Fruit fly (Drosophila melanogaster) whole organism, prepupa: ENCODE measurements around the gene CG14395.

ENCODE experiments used
- Blimp-1 ChIP-seq: fragments of 200-800 bp; sonication (Bioruptor generic); optimal IDR thresholded peaks from 3 replicates; lab custom pipeline; 2017; ENCODE audit warnings: missing biosample characterization, missing genetic modification characterization, mild to moderate bottlenecking, moderate library complexity, missing genetic modification reagents
- CG10669 ChIP-seq: fragments of 200-800 bp; sonication (Bioruptor generic); optimal IDR thresholded peaks from 3 replicates; lab custom pipeline; 2018; ENCODE audit warnings: missing biosample characterization, mild to moderate bottlenecking, missing genetic modification characterization, moderate library complexity
- CG11762 ChIP-seq: fragments of 200-800 bp; sonication (Bioruptor generic); optimal IDR thresholded peaks from 3 replicates; lab custom pipeline; 2016; ENCODE audit warnings: missing biosample characterization, missing genetic modification characterization; ENCODE audit not compliant: insufficient read depth
- CG11902 ChIP-seq: fragments of 200-800 bp; sonication (Bioruptor generic); optimal IDR thresholded peaks from 3 replicates; lab custom pipeline; 2016; ENCODE audit warnings: missing biosample characterization, missing genetic modification characterization
- CG15336 ChIP-seq: fragments of 200-800 bp; sonication (Bioruptor generic); IDR thresholded peaks from 2 replicates; pipeline ENCODE4 v1.3.6; 2022; ENCODE audit warnings: missing biosample characterization, missing genetic modification characterization
- CG1621 ChIP-seq: fragments of 200-800 bp; sonication (Bioruptor generic); optimal IDR thresholded peaks from 3 replicates; lab custom pipeline; 2018; ENCODE audit warnings: missing biosample characterization, mild to moderate bottlenecking, missing genetic modification characterization
- CG16779 ChIP-seq: fragments of 200-800 bp; sonication (Bioruptor generic); optimal IDR thresholded peaks from 3 replicates; lab custom pipeline; 2017; ENCODE audit warnings: missing biosample characterization, mild to moderate bottlenecking, missing genetic modification characterization
- CG31627 ChIP-seq: fragments of 200-800 bp; sonication (Bioruptor generic); optimal IDR thresholded peaks from 3 replicates; lab custom pipeline; 2016; ENCODE audit warnings: missing biosample characterization, missing genetic modification characterization
- CG32006 ChIP-seq: fragments of 200-800 bp; sonication (Bioruptor generic); optimal IDR thresholded peaks from 3 replicates; lab custom pipeline; 2017; ENCODE audit warnings: missing biosample characterization, mild to moderate bottlenecking, missing genetic modification characterization
- CG34406 ChIP-seq: fragments of 200-800 bp; sonication (Bioruptor generic); optimal IDR thresholded peaks from 3 replicates; lab custom pipeline; 2016; ENCODE audit warnings: missing biosample characterization, missing genetic modification characterization
- CG3919 ChIP-seq: fragments of 200-800 bp; sonication (Bioruptor generic); optimal IDR thresholded peaks from 3 replicates; lab custom pipeline; 2016; ENCODE audit warnings: missing biosample characterization, missing genetic modification characterization
- CG4318 ChIP-seq: fragments of 200-800 bp; sonication (Bioruptor generic); optimal IDR thresholded peaks from 3 replicates; lab custom pipeline; 2017; ENCODE audit warnings: missing biosample characterization, mild to moderate bottlenecking, missing genetic modification characterization
- CG6163 ChIP-seq: fragments of 200-800 bp; sonication (Bioruptor generic); IDR thresholded peaks from 3 replicates; pipeline ENCODE4 v1.3.6; 2022; ENCODE audit warnings: missing biosample characterization, missing genetic modification characterization
- CG6792 ChIP-seq: fragments of 200-800 bp; sonication (Bioruptor generic); optimal IDR thresholded peaks from 3 replicates; lab custom pipeline; 2016; ENCODE audit warnings: missing biosample characterization, missing genetic modification characterization
- CG6808 ChIP-seq: fragments of 200-800 bp; sonication (Bioruptor generic); optimal IDR thresholded peaks from 3 replicates; lab custom pipeline; 2017; ENCODE audit warnings: missing biosample characterization, missing genetic modification characterization, mild to moderate bottlenecking, moderate library complexity, missing genetic modification reagents
- CG6854 ChIP-seq: fragments of 200-800 bp; sonication (Bioruptor generic); optimal IDR thresholded peaks from 2 replicates; lab custom pipeline; 2017; ENCODE audit warnings: missing biosample characterization, mild to moderate bottlenecking, missing genetic modification characterization
- CG8119 ChIP-seq: fragments of 200-800 bp; sonication (Bioruptor generic); IDR thresholded peaks from 3 replicates; pipeline ENCODE4 v1.3.6; 2022; ENCODE audit warnings: missing biosample characterization, missing genetic modification characterization
- CG8319 ChIP-seq: fragments of 200-800 bp; sonication (Bioruptor generic); optimal IDR thresholded peaks from 3 replicates; lab custom pipeline; 2016; ENCODE audit warnings: missing biosample characterization, missing genetic modification characterization
- CG8632 ChIP-seq: fragments of 200-800 bp; sonication (Bioruptor generic); optimal IDR thresholded peaks from 3 replicates; lab custom pipeline; 2016; ENCODE audit warnings: missing biosample characterization, missing genetic modification characterization
- CG9139 ChIP-seq: fragments of 200-800 bp; sonication (Bioruptor generic); optimal IDR thresholded peaks from 3 replicates; lab custom pipeline; 2017; ENCODE audit warnings: missing biosample characterization, mild to moderate bottlenecking, missing genetic modification characterization
- Eip78C ChIP-seq: fragments of 200-800 bp; sonication (Bioruptor generic); peaks from one replicate; lab custom pipeline; 2016; ENCODE audit warnings: missing biosample characterization, missing genetic modification characterization
- Eip93F ChIP-seq: fragments of 200-800 bp; sonication (Bioruptor generic); optimal IDR thresholded peaks from 2 replicates; lab custom pipeline; 2016; ENCODE audit warnings: missing biosample characterization, mild to moderate bottlenecking, missing genetic modification characterization
- Ets21C ChIP-seq: fragments of 200-800 bp; sonication (Bioruptor generic); optimal IDR thresholded peaks from 3 replicates; lab custom pipeline; 2016; ENCODE audit warnings: missing biosample characterization, missing genetic modification characterization
- Gug ChIP-seq: fragments of 200-800 bp; sonication (Bioruptor generic); IDR thresholded peaks from 2 replicates; pipeline ENCODE4 v1.3.6; 2022; ENCODE audit warnings: missing biosample characterization, missing genetic modification characterization
- Hr38 ChIP-seq: sonication (Bioruptor generic); optimal IDR thresholded peaks from 2 replicates; lab custom pipeline; 2016; ENCODE audit warnings: missing biosample characterization, missing genetic modification characterization
- Hr39 ChIP-seq: fragments of 200-800 bp; sonication (Bioruptor generic); optimal IDR thresholded peaks from 2 replicates; lab custom pipeline; 2016; ENCODE audit warnings: missing biosample characterization, missing genetic modification characterization
- Lpt ChIP-seq: fragments of 200-800 bp; sonication (Bioruptor generic); optimal IDR thresholded peaks from 3 replicates; lab custom pipeline; 2016; ENCODE audit warnings: missing biosample characterization, missing genetic modification characterization
- Met ChIP-seq: fragments of 200-800 bp; sonication (Bioruptor generic); optimal IDR thresholded peaks from 3 replicates; lab custom pipeline; 2016; ENCODE audit warnings: missing biosample characterization, missing genetic modification characterization
- OdsH ChIP-seq: fragments of 200-800 bp; sonication (Bioruptor generic); optimal IDR thresholded peaks from 3 replicates; lab custom pipeline; 2016; ENCODE audit warnings: missing biosample characterization, missing genetic modification characterization
- Sox14 ChIP-seq: fragments of 200-800 bp; sonication (Bioruptor generic); optimal IDR thresholded peaks from 3 replicates; lab custom pipeline; 2016; ENCODE audit warnings: missing biosample characterization, missing genetic modification characterization
- Sox15 ChIP-seq: fragments of 200-800 bp; sonication (Bioruptor generic); optimal IDR thresholded peaks from 3 replicates; lab custom pipeline; 2016; ENCODE audit warnings: missing biosample characterization, missing genetic modification characterization
- achi ChIP-seq: fragments of 200-800 bp; sonication (Bioruptor generic); optimal IDR thresholded peaks from 3 replicates; lab custom pipeline; 2016; ENCODE audit warnings: missing biosample characterization, missing genetic modification characterization
- acj6 ChIP-seq: fragments of 200-800 bp; sonication (Bioruptor generic); optimal IDR thresholded peaks from 3 replicates; lab custom pipeline; 2016; ENCODE audit warnings: missing biosample characterization, missing genetic modification characterization
- dac ChIP-seq: fragments of 200-800 bp; sonication (Bioruptor generic); optimal IDR thresholded peaks from 2 replicates; lab custom pipeline; 2017; ENCODE audit warnings: missing biosample characterization, mild to moderate bottlenecking, missing genetic modification characterization
- dsx ChIP-seq: fragments of 200-800 bp; optimal IDR thresholded peaks from 3 replicates; lab custom pipeline; 2019; ENCODE audit warnings: missing biosample characterization, mild to moderate bottlenecking, missing genetic modification characterization, moderate library complexity; ENCODE audit not compliant: poor library complexity, severe bottlenecking
- eg ChIP-seq: fragments of 200-800 bp; sonication (Bioruptor generic); IDR thresholded peaks from 3 replicates; pipeline ENCODE4 v1.3.6; 2022; ENCODE audit warnings: missing biosample characterization, missing genetic modification characterization
- esn ChIP-seq: fragments of 200-800 bp; sonication (Bioruptor generic); optimal IDR thresholded peaks from 2 replicates; lab custom pipeline; 2016; ENCODE audit warnings: missing biosample characterization, mild to moderate bottlenecking, missing genetic modification characterization, moderate library complexity
- fd59A ChIP-seq: fragments of 200-800 bp; sonication (Bioruptor generic); optimal IDR thresholded peaks from 2 replicates; lab custom pipeline; 2017; ENCODE audit warnings: missing biosample characterization, mild to moderate bottlenecking, missing genetic modification characterization, missing genetic modification reagents
- fd85E ChIP-seq: fragments of 200-800 bp; sonication (Bioruptor generic); optimal IDR thresholded peaks from 3 replicates; lab custom pipeline; 2016; ENCODE audit warnings: missing biosample characterization, missing genetic modification characterization
- fkh ChIP-seq: fragments of 200-800 bp; sonication (Bioruptor generic); optimal IDR thresholded peaks from 3 replicates; lab custom pipeline; 2017; ENCODE audit warnings: missing biosample characterization, mild to moderate bottlenecking, missing genetic modification characterization, moderate library complexity
- net ChIP-seq: fragments of 200-800 bp; sonication (Bioruptor generic); optimal IDR thresholded peaks from 3 replicates; lab custom pipeline; 2016; ENCODE audit warnings: missing biosample characterization, missing genetic modification characterization
- pdm3 ChIP-seq: fragments of 200-800 bp; sonication (Bioruptor generic); optimal IDR thresholded peaks from 3 replicates; lab custom pipeline; 2016; ENCODE audit warnings: missing biosample characterization, missing genetic modification characterization
- salr ChIP-seq, 2 experiments: fragments of 200-800 bp; sonication (Bioruptor generic); optimal IDR thresholded peaks; 3 replicates each; lab custom pipeline; 2016 to 2018; ENCODE audit warnings: missing biosample characterization in 2 of 2, missing genetic modification characterization in 2 of 2, mild to moderate bottlenecking in 1 of 2
- ss ChIP-seq, 2 experiments: fragments of 200-800 bp; sonication (Bioruptor generic); optimal IDR thresholded peaks; 2 replicates in 1 of 2; 3 replicates in 1 of 2; lab custom pipeline; 2017 to 2018; ENCODE audit warnings: mild to moderate bottlenecking in 2 of 2, missing biosample characterization in 2 of 2, missing genetic modification characterization in 2 of 2, moderate library complexity in 1 of 2
- svp ChIP-seq: fragments of 200-800 bp; sonication (Bioruptor generic); peaks from one replicate; lab custom pipeline; 2016; ENCODE audit warnings: missing biosample characterization, missing genetic modification characterization
- vri ChIP-seq: fragments of 200-800 bp; sonication (Bioruptor generic); optimal IDR thresholded peaks from 3 replicates; lab custom pipeline; 2016; ENCODE audit warnings: missing biosample characterization, mild to moderate bottlenecking, missing genetic modification characterization

Gene CG14395

DNA sequence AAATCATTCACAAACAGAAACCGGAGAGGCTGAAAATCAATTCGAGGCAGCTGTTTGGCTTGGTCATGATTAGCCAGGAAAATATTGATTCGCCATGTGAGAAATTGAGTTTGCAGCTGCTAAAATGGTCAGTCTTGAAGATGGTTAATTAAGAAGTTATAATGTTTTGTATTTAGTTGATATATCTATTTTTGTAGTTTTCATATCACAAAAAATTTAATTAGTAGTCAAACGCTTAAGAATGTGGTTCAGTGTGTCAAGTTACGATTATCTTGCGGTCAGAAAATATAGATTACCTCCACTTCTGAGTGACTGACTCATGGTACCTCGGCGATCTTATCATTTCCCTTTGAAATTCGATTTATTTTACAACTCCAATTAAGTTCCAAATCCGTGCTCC, 15.7 kb upstream of the CG14395 start:
- TF ChIP-seq salr (GFP tag; optimal IDR thresholded peaks at IDR 0.05; lab: Kevin White, UChicago) (no peak), OdsH (GFP tag; lab: Kevin White, UChicago) (no peak), Blimp-1 (GFP tag; lab: Kevin White, UChicago) (no peak), Eip78C (GFP tag; lab: Kevin White, UChicago) (peak; percentile 78), CG16779 (no peak)

DNA sequence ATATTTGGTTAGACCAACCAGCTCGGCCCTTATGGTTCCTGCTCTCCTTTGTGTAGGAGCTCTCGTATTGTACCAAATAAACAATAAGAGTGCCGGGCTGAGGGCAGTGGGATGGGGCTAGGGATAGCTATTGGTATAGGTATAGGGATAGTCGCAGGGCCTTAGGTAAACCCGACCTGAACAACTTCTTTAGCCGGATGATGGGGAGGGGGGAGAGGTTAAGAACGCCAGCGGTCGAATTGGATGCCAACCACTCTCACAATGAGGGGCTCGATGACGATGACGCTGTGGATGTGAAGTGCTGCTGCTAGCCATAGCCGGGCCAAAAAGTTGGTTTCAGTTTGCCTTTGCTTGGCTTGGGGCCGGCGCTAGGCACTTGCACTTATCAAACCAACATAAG, 15.3 kb upstream of the CG14395 start:
- no peak for TF ChIP-seq CG8632 (GFP tag; lab: Kevin White, UChicago)
- TF ChIP-seq Met (GFP tag; lab: Kevin White, UChicago), result no peak
- TF ChIP-seq Lpt, result no peak
- no peak for TF ChIP-seq esn (GFP tag; lab: Kevin White, UChicago)
- no peak for TF ChIP-seq pdm3 (GFP tag; lab: Kevin White, UChicago)
- no peak for TF ChIP-seq CG34406
- no peak for TF ChIP-seq salr (GFP tag; optimal IDR thresholded peaks at IDR 0.05; lab: Kevin White, UChicago)
- no peak for TF ChIP-seq CG16779
- TF ChIP-seq fkh (GFP tag; lab: Kevin White, UChicago), result no peak
- TF ChIP-seq CG15336 (GFP tag; lab: Robert Waterston, UW), result no peak
- TF ChIP-seq CG6808 (GFP tag; lab: Kevin White, UChicago), result no peak
- TF ChIP-seq CG10669 (GFP tag; lab: Kevin White, UChicago), result no peak
- TF ChIP-seq CG11762 (GFP tag; lab: Kevin White, UChicago), result no peak
- TF ChIP-seq dac (GFP tag; lab: Kevin White, UChicago), result no peak
- no peak for TF ChIP-seq Eip93F (GFP tag; lab: Kevin White, UChicago)
- TF ChIP-seq CG6163 (GFP tag; lab: Robert Waterston, UW), result no peak
- TF ChIP-seq svp (GFP tag; lab: Kevin White, UChicago), result no peak
- TF ChIP-seq CG1621 (tag; lab: Kevin White, UChicago), result no peak

DNA sequence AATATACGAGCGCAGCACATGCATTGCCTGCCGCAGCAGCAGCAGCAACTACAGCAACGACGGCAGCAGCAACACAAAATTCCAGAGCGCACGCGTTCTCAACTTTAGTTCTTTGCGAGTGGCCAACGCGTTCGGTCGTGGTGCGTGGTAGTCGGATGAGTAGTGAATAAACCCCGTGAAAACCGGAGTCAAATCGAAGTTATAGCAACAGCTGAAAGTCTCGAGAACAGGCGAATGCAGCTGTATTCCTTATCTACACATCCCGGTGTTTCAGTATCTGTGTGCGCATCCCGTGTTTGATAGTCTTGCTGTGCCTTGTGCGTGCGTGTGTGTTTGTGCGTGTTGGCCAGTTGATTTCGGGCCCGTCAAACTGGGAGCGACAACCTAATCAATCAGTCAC, 14.7 kb upstream of the CG14395 start, which contains the start of gene Dtg:
TSS of gene Dtg (plus strand) at position 105 of the 400 bp plus-strand sequence.
- TF ChIP-seq CG8632 (GFP tag; lab: Kevin White, UChicago) (no peak), CG32006 (no peak), Eip78C (GFP tag; lab: Kevin White, UChicago) (peak; percentile 59), Gug (GFP tag; lab: Robert Waterston, UW) (no peak), achi (GFP tag; lab: Kevin White, UChicago) (no peak), dsx (GFP tag; lab: Kevin White, UChicago) (peak; percentile 8), CG16779 (no peak), CG6854 (peak; percentile 1), CG4318 (GFP tag; lab: Kevin White, UChicago) (no peak), CG11902 (GFP tag; lab: Kevin White, UChicago) (no peak), esn (GFP tag; lab: Kevin White, UChicago) (no peak), net (GFP tag; lab: Kevin White, UChicago) (no peak), CG1621 (tag; lab: Kevin White, UChicago) (peak; percentile 85), vri (GFP tag; lab: Kevin White, UChicago) (no peak), Ets21C (no peak), acj6 (GFP tag; lab: Kevin White, UChicago) (no peak), CG10669 (GFP tag; lab: Kevin White, UChicago) (no peak), fd59A (GFP tag; lab: Kevin White, UChicago) (no peak), CG6792 (GFP tag; lab: Kevin White, UChicago) (no peak), Sox14 (GFP tag; lab: Kevin White, UChicago) (no peak), salr (GFP tag; optimal IDR thresholded peaks at IDR 0.05; lab: Kevin White, UChicago) (no peak), ss (GFP tag; optimal IDR thresholded peaks at IDR 0.05; lab: Kevin White, UChicago) (peak; percentile 2 to 81), CG31627 (GFP tag; lab: Kevin White, UChicago) (no peak), CG8119 (GFP tag; lab: Robert Waterston, UW) (0 out of 3 replicates have a peak, but pooled peaks have one; percentile 5), Sox15 (GFP tag; lab: Kevin White, UChicago) (no peak), Blimp-1 (GFP tag; lab: Kevin White, UChicago) (no peak), Hr38 (GFP tag; lab: Kevin White, UChicago) (no peak), CG11762 (GFP tag; lab: Kevin White, UChicago) (no peak), fd85E (GFP tag; lab: Kevin White, UChicago) (no peak), svp (GFP tag; lab: Kevin White, UChicago) (peak; percentile 0), CG15336 (GFP tag; lab: Robert Waterston, UW) (no peak), eg (GFP tag; lab: Robert Waterston, UW) (0 out of 3 replicates have a peak, but pooled peaks have one; percentile 6), Hr39 (no peak), OdsH (GFP tag; lab: Kevin White, UChicago) (no peak), fkh (GFP tag; lab: Kevin White, UChicago) (no peak), CG3919 (GFP tag; lab: Kevin White, UChicago) (peak; percentile 29), Eip93F (GFP tag; lab: Kevin White, UChicago) (no peak), CG9139 (GFP tag; lab: Kevin White, UChicago) (peak; percentile 20), CG8319 (GFP tag; lab: Kevin White, UChicago) (no peak)
